Worm (Caenorhabditis elegans) whole organism, L2 larva: ENCODE measurements around the gene faah-3.

Experiments
- ZK546.5 ChIP-seq: sonication (generic microtip); optimal IDR thresholded peaks from 2 replicates; lab custom pipeline; 2017; ENCODE audit warnings: missing biosample characterization, missing genetic modification characterization
- elt-3 ChIP-seq: sonication (generic microtip); optimal IDR thresholded peaks from 2 replicates; lab custom pipeline; 2017; ENCODE audit warnings: missing biosample characterization, missing genetic modification characterization
- fos-1 ChIP-seq: fragments of 150-350 bp; optimal IDR thresholded peaks from 2 replicates; lab custom pipeline; 2014; ENCODE audit warnings: missing biosample characterization, missing genetic modification characterization
- lsy-2 ChIP-seq, 2 experiments: fragments of 150-350 bp in 1 of 2; sonication (generic microtip) in 1 of 2; optimal IDR thresholded peaks; 2 replicates each; lab custom pipeline; 2014 to 2017; ENCODE audit warnings: missing biosample characterization in 2 of 2, missing genetic modification characterization in 2 of 2
- nhr-11 ChIP-seq: fragments of 150-350 bp; optimal IDR thresholded peaks from 2 replicates; lab custom pipeline; 2014; ENCODE audit warnings: missing biosample characterization, missing genetic modification characterization
- nhr-12 ChIP-seq: fragments of 150-350 bp; optimal IDR thresholded peaks from 2 replicates; lab custom pipeline; 2014; ENCODE audit warnings: missing biosample characterization, missing genetic modification characterization
- unc-39 ChIP-seq: fragments of 150-350 bp; optimal IDR thresholded peaks from 2 replicates; lab custom pipeline; 2014; ENCODE audit warnings: missing biosample characterization, missing genetic modification characterization
- unc-62 ChIP-seq: fragments of 150-350 bp; optimal IDR thresholded peaks from 2 replicates; lab custom pipeline; 2014; ENCODE audit warnings: missing biosample characterization, missing genetic modification reagents, missing genetic modification characterization
- zag-1 ChIP-seq: fragments of 150-350 bp; optimal IDR thresholded peaks from 2 replicates; lab custom pipeline; 2014; ENCODE audit warnings: missing biosample characterization, missing genetic modification characterization
- ztf-11 ChIP-seq: sonication (generic microtip); optimal IDR thresholded peaks from 2 replicates; lab custom pipeline; 2017; ENCODE audit warnings: missing biosample characterization, missing genetic modification characterization

DNA sequence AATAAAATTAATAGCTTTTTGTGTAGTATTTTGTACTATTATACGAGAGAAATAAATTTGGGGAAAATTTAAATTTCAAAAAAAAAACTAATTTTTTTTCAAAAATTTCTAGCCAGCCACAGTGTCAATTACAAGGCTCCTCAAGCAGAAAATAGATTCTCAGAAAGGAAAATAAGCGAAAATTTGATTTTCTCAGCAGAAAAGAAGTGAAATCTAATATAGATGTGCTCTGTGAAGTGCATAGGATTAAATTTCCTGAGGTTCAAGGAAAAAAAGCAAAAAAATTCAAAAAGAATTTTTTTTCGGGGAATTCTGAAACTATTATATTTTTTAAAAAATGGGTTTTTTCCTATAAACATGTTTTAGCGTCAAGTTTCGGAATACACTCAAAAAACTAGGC is 17.9 kb downstream of the faah-3 start:
- TF ChIP-seq ztf-11 (tag; lab: Kevin White, UChicago) (no peak), nhr-12 (tag; lab: Kevin White, UChicago) (no peak), zag-1 (tag; lab: Kevin White, UChicago) (no peak), fos-1 (tag; lab: Kevin White, UChicago) (no peak), nhr-11 (tag; lab: Kevin White, UChicago) (no peak), unc-62 (no peak), ZK546.5 (no peak), elt-3 (tag; lab: Kevin White, UChicago) (no peak), unc-39 (tag; lab: Kevin White, UChicago) (no peak), lsy-2 (tag; optimal IDR thresholded peaks at IDR 0.05; lab: Kevin White, UChicago) (no peak)
